Worm (Caenorhabditis elegans) whole organism, L1 larva: Measurements from ENCODE around the gene T08D10.5.

Source experiments
- C04F5.9 ChIP-seq: sonication (generic microtip); optimal IDR thresholded peaks from 2 replicates; lab custom pipeline; 2016; ENCODE audit warnings: missing genetic modification characterization, missing compliant biosample characterization
- ama-1 ChIP-seq: fragments of 150-350 bp; optimal IDR thresholded peaks from 2 replicates; lab custom pipeline; 2014
- ces-1 ChIP-seq: fragments of 150-350 bp; optimal IDR thresholded peaks from 2 replicates; lab custom pipeline; 2014; ENCODE audit warnings: missing biosample characterization, missing genetic modification reagents, missing genetic modification characterization
- hlh-4 ChIP-seq: sonication (generic microtip); optimal IDR thresholded peaks from 2 replicates; lab custom pipeline; 2016; ENCODE audit warnings: mild to moderate bottlenecking, missing genetic modification characterization, missing compliant biosample characterization
- lin-35 ChIP-seq, 2 experiments: fragments of 150-350 bp; optimal IDR thresholded peaks; 2 replicates each; lab custom pipeline; 2014; ENCODE audit warnings: missing biosample characterization in 2 of 2, missing genetic modification characterization in 2 of 2, missing genetic modification reagents in 2 of 2
- nhr-12 ChIP-seq: sonication (generic microtip); optimal IDR thresholded peaks from 2 replicates; lab custom pipeline; 2017; ENCODE audit warnings: missing biosample characterization, missing genetic modification characterization

ce11 chrX:11938826-11939225 is 18.5 kb upstream of the T08D10.5 start, which contains the start of gene F55G7.5:
- TF ChIP-seq ces-1: no peak
- no peak for TF ChIP-seq C04F5.9 (tag; lab: Kevin White, UChicago)
- TF ChIP-seq lin-35 (GFP tag; optimal IDR thresholded peaks at IDR 0.05; lab: Kevin White, UChicago): no peak
- no peak for TF ChIP-seq nhr-12
- TF ChIP-seq ama-1 (lab: Kevin White, UChicago): no peak
- no peak for TF ChIP-seq hlh-4
